Worm (Caenorhabditis elegans): Measurements from ENCODE around the gene T19H12.6.
A peak's percentile ranks its signal among the peaks of the same experiment; 100 is the strongest.

Gene T19H12.6

DNA sequence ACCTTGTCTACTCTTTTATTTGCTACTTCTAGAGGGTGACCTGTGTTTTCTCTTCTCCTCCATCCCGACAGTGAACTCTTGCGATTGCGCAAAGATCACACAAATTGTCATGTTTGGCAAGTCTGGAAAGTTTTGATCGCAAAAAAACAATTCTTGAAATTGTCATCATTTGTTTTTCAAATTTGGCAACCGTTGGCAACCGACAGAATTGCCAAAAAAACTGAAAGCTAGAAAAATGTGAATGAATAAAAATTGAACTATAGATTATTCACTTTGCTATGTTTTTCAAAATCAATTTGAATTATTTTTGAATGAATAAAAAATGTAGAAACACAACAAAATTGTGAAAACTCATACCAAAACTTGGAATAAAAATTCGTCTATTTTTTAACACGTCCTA is 17.5 kb upstream of the T19H12.6 start, which contains the start of gene ugt-11:
TSS of gene ugt-11 (minus strand) at position 101 of the 400 bp plus-strand sequence.
- TF ChIP-seq nhr-28 (tag; optimal IDR thresholded peaks at IDR 0.05) (no peak), snpc-4 (tag; optimal IDR thresholded peaks at IDR 0.05) (no peak), ceh-9 (tag; optimal IDR thresholded peaks at IDR 0.05) (no peak), R02D3.7 (tag; optimal IDR thresholded peaks at IDR 0.05) (no peak)

DNA sequence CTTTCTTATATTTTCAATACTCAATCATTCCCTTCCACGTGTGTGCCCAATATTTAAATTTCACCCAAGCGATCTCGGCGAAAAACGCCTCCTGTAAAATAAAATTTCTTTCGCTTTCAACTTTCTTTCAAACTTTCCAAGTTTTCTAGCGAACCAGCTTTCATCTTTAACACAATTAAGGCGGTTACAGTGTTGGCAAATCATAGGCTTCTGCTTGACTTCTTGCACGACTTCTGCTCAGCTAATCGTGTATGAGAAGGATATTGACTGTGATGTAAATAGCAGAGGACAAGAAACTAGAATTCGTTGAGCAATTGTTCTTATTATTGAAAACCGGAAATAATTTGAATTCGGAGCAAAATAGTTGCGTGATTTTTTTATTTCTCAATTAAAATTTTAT is 13.8 kb upstream of the T19H12.6 start:
- no peak for TF ChIP-seq elt-2 (tag; optimal IDR thresholded peaks at IDR 0.05)

DNA sequence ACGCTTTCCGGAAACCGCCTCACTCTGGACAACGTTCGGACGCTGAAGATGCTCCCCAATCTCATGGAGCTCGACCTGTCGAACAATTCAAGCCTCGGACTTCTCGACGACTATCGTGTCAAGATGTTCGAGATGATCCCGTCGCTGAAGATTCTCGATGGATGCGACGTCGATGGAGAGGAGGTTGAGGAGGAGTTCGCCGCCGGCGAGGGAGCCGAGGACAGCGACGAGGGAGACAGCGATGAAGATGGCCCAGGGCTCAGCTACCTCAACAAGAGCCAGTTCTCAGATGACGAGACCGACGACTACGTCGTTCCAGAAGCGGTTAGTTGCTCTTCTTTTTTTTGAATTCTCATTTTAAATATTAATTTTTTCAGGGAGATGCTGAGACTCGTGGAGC is 13.3 kb upstream of the T19H12.6 start:
- no peak for TF ChIP-seq pha-4 (tag; optimal IDR thresholded peaks at IDR 0.05)
- TF ChIP-seq fos-1 (tag; optimal IDR thresholded peaks at IDR 0.05): no peak
- TF ChIP-seq daf-12 (tag; optimal IDR thresholded peaks at IDR 0.05): no peak
- no peak for TF ChIP-seq skn-1 (tag; optimal IDR thresholded peaks at IDR 0.05)
- no peak for TF ChIP-seq nhr-25 (tag; optimal IDR thresholded peaks at IDR 0.05)
- no peak for TF ChIP-seq mdl-1 (tag; optimal IDR thresholded peaks at IDR 0.05)
- no peak for TF ChIP-seq aly-2 (tag; optimal IDR thresholded peaks at IDR 0.05)
- no peak for TF ChIP-seq ZK546.5 (tag; optimal IDR thresholded peaks at IDR 0.05)
- TF ChIP-seq sea-2 (GFP tag; optimal IDR thresholded peaks at IDR 0.05): no peak
- no peak for TF ChIP-seq ceh-16 (tag; optimal IDR thresholded peaks at IDR 0.05)
- no peak for TF ChIP-seq fkh-10 (GFP tag; optimal IDR thresholded peaks at IDR 0.05)
- no peak for TF ChIP-seq unc-62 (GFP tag; optimal IDR thresholded peaks at IDR 0.05)
- no peak for TF ChIP-seq lin-15B (tag; optimal IDR thresholded peaks at IDR 0.05)
- TF ChIP-seq fkh-2 (tag; optimal IDR thresholded peaks at IDR 0.05): no peak

DNA sequence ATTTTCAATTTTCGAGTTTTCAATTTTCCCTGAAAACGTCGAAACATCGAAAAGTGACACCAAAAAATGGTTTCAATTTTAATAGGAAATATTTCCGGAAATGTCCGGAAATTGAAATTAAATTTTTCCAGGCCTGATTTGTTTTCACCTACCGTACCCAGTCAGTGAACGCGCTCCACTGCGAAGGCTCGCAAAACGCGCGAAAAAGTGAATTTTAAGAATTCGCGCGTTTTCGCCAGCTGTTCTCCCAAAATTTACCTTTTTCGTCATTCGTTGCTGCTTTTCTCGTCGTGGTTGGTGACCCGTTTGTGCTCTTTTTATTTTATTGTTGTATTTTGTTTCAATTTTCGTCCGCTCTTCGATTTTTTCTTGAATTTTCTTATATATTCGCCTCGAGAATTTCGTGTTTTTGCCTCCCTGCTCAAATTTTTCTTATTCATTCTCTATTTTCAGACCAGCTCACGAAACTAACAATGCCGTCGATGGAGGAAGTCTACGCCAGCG is 12.5 kb upstream of the T19H12.6 start, which contains the start of gene T19H12.2:
TSS of gene T19H12.2 (plus strand) at position 454 of the 504 bp plus-strand sequence.
- TF ChIP-seq fkh-10 (GFP tag; optimal IDR thresholded peaks at IDR 0.05): no peak
- no peak for TF ChIP-seq lsy-12 (tag; optimal IDR thresholded peaks at IDR 0.05)
- no peak for TF ChIP-seq nhr-11 (tag; optimal IDR thresholded peaks at IDR 0.05)
- TF ChIP-seq jun-1 (tag; optimal IDR thresholded peaks at IDR 0.05): no peak
- no peak for TF ChIP-seq ztf-11 (tag; optimal IDR thresholded peaks at IDR 0.05)
- TF ChIP-seq lin-15B (tag; optimal IDR thresholded peaks at IDR 0.05): no peak
- no peak for TF ChIP-seq nhr-25 (tag; optimal IDR thresholded peaks at IDR 0.05)
- TF ChIP-seq mml-1 (tag; optimal IDR thresholded peaks at IDR 0.05): no peak
- no peak for TF ChIP-seq elt-1 (tag; optimal IDR thresholded peaks at IDR 0.05)

DNA sequence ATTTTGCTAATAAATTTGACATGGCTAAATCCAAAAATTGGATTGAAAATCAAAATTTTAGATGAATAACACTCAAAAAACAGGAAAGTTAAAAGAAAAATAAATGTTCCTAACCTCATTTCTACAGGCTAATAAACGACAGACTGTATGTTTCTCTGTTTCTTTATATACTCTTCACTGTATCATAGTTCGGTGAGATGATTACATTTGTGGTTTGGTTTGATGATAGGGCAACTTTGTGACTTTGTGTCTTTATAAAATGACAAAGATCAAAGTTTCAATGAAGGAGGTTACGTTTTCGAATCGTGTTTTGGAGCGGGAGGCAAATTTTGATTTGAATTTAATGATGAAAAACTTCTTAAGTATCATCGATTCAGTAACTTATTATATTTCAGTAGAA is 12.0 kb upstream of the T19H12.6 start, which contains the start of gene ugt-12:
TSS of gene ugt-12 (minus strand) at position 153 of the 400 bp plus-strand sequence.
- TF ChIP-seq tbx-2 (tag; optimal IDR thresholded peaks at IDR 0.05): no peak
- peak; percentile 35 for TF ChIP-seq nhr-23 (tag; optimal IDR thresholded peaks at IDR 0.05)
- TF ChIP-seq egl-5 (tag; optimal IDR thresholded peaks at IDR 0.05): no peak
- no peak for TF ChIP-seq snpc-4 (tag; optimal IDR thresholded peaks at IDR 0.05)
- TF ChIP-seq nhr-25 (tag; optimal IDR thresholded peaks at IDR 0.05): no peak
- TF ChIP-seq ceh-16 (tag; optimal IDR thresholded peaks at IDR 0.05): no peak
- no peak for TF ChIP-seq mml-1 (tag; optimal IDR thresholded peaks at IDR 0.05)
- TF ChIP-seq ceh-82 (tag; optimal IDR thresholded peaks at IDR 0.05): no peak
- TF ChIP-seq aly-2 (tag; optimal IDR thresholded peaks at IDR 0.05): no peak
- TF ChIP-seq pha-4 (tag; optimal IDR thresholded peaks at IDR 0.05): peak; percentile 39
- peak; percentile 71 for TF ChIP-seq elt-2 (tag; optimal IDR thresholded peaks at IDR 0.05)
- no peak for TF ChIP-seq fkh-2 (tag; optimal IDR thresholded peaks at IDR 0.05)
- TF ChIP-seq nhr-11 (tag; optimal IDR thresholded peaks at IDR 0.05): no peak
- TF ChIP-seq skn-1 (tag; optimal IDR thresholded peaks at IDR 0.05): no peak
- no peak for TF ChIP-seq mdl-1 (tag; optimal IDR thresholded peaks at IDR 0.05)
- TF ChIP-seq jun-1 (tag; optimal IDR thresholded peaks at IDR 0.05): no peak
- no peak for TF ChIP-seq nhr-237 (tag; optimal IDR thresholded peaks at IDR 0.05)
- no peak for TF ChIP-seq hmg-11 (tag; optimal IDR thresholded peaks at IDR 0.05)
- TF ChIP-seq pqm-1 (tag; optimal IDR thresholded peaks at IDR 0.05): peak; percentile 43
- no peak for TF ChIP-seq ceh-28 (tag; optimal IDR thresholded peaks at IDR 0.05)
- TF ChIP-seq nhr-43 (tag; optimal IDR thresholded peaks at IDR 0.05; ENCODE audit: poor library complexity, severe bottlenecking): no peak
